Worm (Caenorhabditis elegans) whole organism, L4 larva: ENCODE results near the gene pals-24.

ENCODE experiments used
- F26F4.8 ChIP-seq: fragments of 200-800 bp; sonication (Bioruptor generic); conservative IDR thresholded peaks from 2 replicates; pipeline ENCODE4 v1.3.6; 2022; ENCODE audit warnings: missing genetic modification characterization, missing compliant biosample characterization
- R02D3.7 ChIP-seq: fragments of 150-350 bp; sonication (generic microtip); optimal IDR thresholded peaks from 3 replicates; lab custom pipeline; 2014; ENCODE audit warnings: missing biosample characterization, missing genetic modification characterization
- T20F7.1 ChIP-seq: fragments of 200-800 bp; sonication (Bioruptor generic); optimal IDR thresholded peaks from 2 replicates; lab custom pipeline; 2018; ENCODE audit warnings: mild to moderate bottlenecking, missing genetic modification characterization, missing compliant biosample characterization
- Y48G9A.11 ChIP-seq: fragments of 200-800 bp; sonication (Bioruptor generic); IDR thresholded peaks from 2 replicates; pipeline ENCODE4 v1.3.6; 2022; ENCODE audit warnings: missing genetic modification reagents, missing genetic modification characterization, missing compliant biosample characterization
- attf-4 ChIP-seq: sonication (generic microtip); optimal IDR thresholded peaks from 3 replicates; lab custom pipeline; 2017; ENCODE audit warnings: missing biosample characterization, missing genetic modification characterization
- ceh-20 ChIP-seq: fragments of 200-800 bp; sonication (Bioruptor generic); IDR thresholded peaks from 2 replicates; pipeline ENCODE4 v1.3.6; 2022; ENCODE audit warnings: missing genetic modification reagents, missing genetic modification characterization, missing compliant biosample characterization
- ceh-28 ChIP-seq: fragments of 150-350 bp; optimal IDR thresholded peaks from 2 replicates; lab custom pipeline; 2014; ENCODE audit warnings: missing biosample characterization, missing genetic modification reagents, missing genetic modification characterization
- ceh-32 ChIP-seq: sonication (generic microtip); optimal IDR thresholded peaks from 2 replicates; lab custom pipeline; 2016; ENCODE audit warnings: mild to moderate bottlenecking, missing genetic modification characterization, missing compliant biosample characterization; ENCODE audit not compliant: poor library complexity
- ces-1 ChIP-seq: fragments of 150-350 bp; sonication (generic microtip); optimal IDR thresholded peaks from 4 replicates; lab custom pipeline; 2014; ENCODE audit warnings: missing biosample characterization, missing genetic modification reagents, missing genetic modification characterization
- daf-12 ChIP-seq: fragments of 150-350 bp; optimal IDR thresholded peaks from 2 replicates; lab custom pipeline; 2014; ENCODE audit warnings: missing biosample characterization, missing genetic modification reagents, missing genetic modification characterization
- daf-16 ChIP-seq, 3 experiments: sonication (generic microtip); optimal IDR thresholded peaks; 2 replicates each; lab custom pipeline; 2016 to 2017; ENCODE audit warnings: missing genetic modification characterization in 3 of 3, missing genetic modification reagents in 3 of 3, mild to moderate bottlenecking in 2 of 3, missing compliant biosample characterization in 2 of 3, missing biosample characterization in 1 of 3, moderate library complexity in 1 of 3
- dmd-6 ChIP-seq: fragments of 200-800 bp; sonication (Bioruptor generic); IDR thresholded peaks from 2 replicates; pipeline ENCODE4 v1.3.6; 2022; ENCODE audit warnings: missing genetic modification reagents, missing genetic modification characterization, missing compliant biosample characterization
- dmd-8 ChIP-seq: fragments of 200-800 bp; sonication (Bioruptor generic); IDR thresholded peaks from 2 replicates; pipeline ENCODE4 v1.3.6; 2022; ENCODE audit warnings: missing genetic modification characterization, missing compliant biosample characterization
- duxl-1 ChIP-seq: sonication (generic microtip); optimal IDR thresholded peaks from 2 replicates; lab custom pipeline; 2016; ENCODE audit warnings: mild to moderate bottlenecking, missing genetic modification characterization, moderate library complexity, missing compliant biosample characterization; ENCODE audit not compliant: poor library complexity
- dve-1 ChIP-seq: sonication (generic microtip); optimal IDR thresholded peaks from 2 replicates; lab custom pipeline; 2017; ENCODE audit warnings: antibody characterized with exemption, mild to moderate bottlenecking, missing genetic modification characterization, missing compliant biosample characterization; ENCODE audit not compliant: insufficient read depth
- egl-27 ChIP-seq: sonication (generic microtip); optimal IDR thresholded peaks from 3 replicates; lab custom pipeline; 2017; ENCODE audit warnings: missing biosample characterization, missing genetic modification reagents, missing genetic modification characterization
- fkh-10 ChIP-seq: fragments of 150-350 bp; optimal IDR thresholded peaks from 2 replicates; lab custom pipeline; 2014; ENCODE audit warnings: missing biosample characterization, missing genetic modification reagents, missing genetic modification characterization
- hif-1 ChIP-seq, 2 experiments: sonication (generic microtip); optimal IDR thresholded peaks; 2 replicates each; lab custom pipeline; 2016 to 2017; ENCODE audit warnings: missing compliant biosample characterization in 2 of 2, missing genetic modification characterization in 2 of 2, missing genetic modification reagents in 2 of 2, missing genotype in 2 of 2, mild to moderate bottlenecking in 1 of 2
- hlh-11 ChIP-seq: fragments of 200-800 bp; sonication (Bioruptor generic); optimal IDR thresholded peaks from 2 replicates; lab custom pipeline; 2018; ENCODE audit warnings: mild to moderate bottlenecking, missing genetic modification characterization, missing compliant biosample characterization
- lin-1 ChIP-seq: fragments of 200-800 bp; sonication (Bioruptor generic); IDR thresholded peaks from 2 replicates; pipeline ENCODE4 v1.3.6; 2022; ENCODE audit warnings: missing genetic modification reagents, missing genetic modification characterization, missing compliant biosample characterization
- lin-15B ChIP-seq: fragments of 150-350 bp; sonication (generic microtip); optimal IDR thresholded peaks from 3 replicates; lab custom pipeline; 2014; ENCODE audit warnings: missing biosample characterization, missing genetic modification characterization
- lin-38 ChIP-seq: fragments of 200-800 bp; sonication (Bioruptor generic); IDR thresholded peaks from 2 replicates; pipeline ENCODE4 v1.3.6; 2022; ENCODE audit warnings: missing genetic modification reagents, missing genetic modification characterization, missing compliant biosample characterization
- lsy-2 ChIP-seq, 2 experiments: fragments of 150-350 bp in 1 of 2; sonication (generic microtip) in 1 of 2; optimal IDR thresholded peaks; 2 replicates each; lab custom pipeline; 2014 to 2017; ENCODE audit warnings: missing biosample characterization in 2 of 2, missing genetic modification characterization in 2 of 2
- mdl-1 ChIP-seq, 2 experiments: fragments of 150-350 bp in 1 of 2; sonication (generic microtip) in 1 of 2; optimal IDR thresholded peaks; 2 replicates each; lab custom pipeline; 2014 to 2017; ENCODE audit warnings: missing biosample characterization in 2 of 2, missing genetic modification characterization in 2 of 2
- mxl-3 ChIP-seq: fragments of 200-800 bp; sonication (Bioruptor generic); optimal IDR thresholded peaks from 2 replicates; lab custom pipeline; 2018; ENCODE audit warnings: mild to moderate bottlenecking, missing genetic modification characterization, missing compliant biosample characterization
- nhr-10 ChIP-seq: fragments of 150-350 bp; optimal IDR thresholded peaks from 2 replicates; lab custom pipeline; 2014; ENCODE audit warnings: missing biosample characterization, missing genetic modification characterization
- nhr-102 ChIP-seq: sonication (generic microtip); optimal IDR thresholded peaks from 2 replicates; lab custom pipeline; 2016; ENCODE audit warnings: mild to moderate bottlenecking, missing genetic modification characterization, moderate library complexity, missing compliant biosample characterization
- nhr-11 ChIP-seq: fragments of 150-350 bp; optimal IDR thresholded peaks from 2 replicates; lab custom pipeline; 2014; ENCODE audit warnings: missing biosample characterization, missing genetic modification characterization
- nhr-111 ChIP-seq: fragments of 200-800 bp; sonication (Bioruptor generic); optimal IDR thresholded peaks from 2 replicates; lab custom pipeline; 2018; ENCODE audit warnings: mild to moderate bottlenecking, missing genetic modification characterization, missing compliant biosample characterization
- nhr-25 ChIP-seq: sonication (generic microtip); optimal IDR thresholded peaks from 2 replicates; lab custom pipeline; 2017; ENCODE audit warnings: missing genetic modification characterization, mild to moderate bottlenecking, missing compliant biosample characterization, antibody characterized with exemption, moderate library complexity, borderline replicate concordance; ENCODE audit not compliant: insufficient read depth
- nhr-28 ChIP-seq: fragments of 150-350 bp; optimal IDR thresholded peaks from 2 replicates; lab custom pipeline; 2014; ENCODE audit warnings: missing biosample characterization, missing genetic modification characterization
- nhr-42 ChIP-seq: fragments of 200-800 bp; sonication (Bioruptor generic); IDR thresholded peaks from 2 replicates; pipeline ENCODE4 v1.3.6; 2022; ENCODE audit warnings: missing genetic modification characterization, missing compliant biosample characterization
- nhr-77 ChIP-seq: fragments of 150-350 bp; optimal IDR thresholded peaks from 2 replicates; lab custom pipeline; 2014; ENCODE audit warnings: missing biosample characterization, missing genetic modification characterization
- pqm-1 ChIP-seq: sonication (generic microtip); optimal IDR thresholded peaks from 2 replicates; lab custom pipeline; 2017; ENCODE audit warnings: missing biosample characterization, missing genetic modification characterization
- saeg-2 ChIP-seq: fragments of 200-800 bp; sonication (Bioruptor generic); IDR thresholded peaks from 2 replicates; pipeline ENCODE4 v1.3.6; 2022; ENCODE audit warnings: missing genetic modification reagents, missing genetic modification characterization, missing compliant biosample characterization
- set-16 ChIP-seq: fragments of 200-800 bp; sonication (Bioruptor generic); IDR thresholded peaks from 2 replicates; pipeline ENCODE4 v1.3.6; 2022; ENCODE audit warnings: missing genetic modification reagents, missing genetic modification characterization, missing compliant biosample characterization
- tag-97 ChIP-seq: fragments of 200-800 bp; sonication (Bioruptor generic); IDR thresholded peaks from 2 replicates; pipeline ENCODE4 v1.3.6; 2022; ENCODE audit warnings: missing genetic modification characterization, missing compliant biosample characterization
- unc-130 ChIP-seq: sonication (generic microtip); optimal IDR thresholded peaks from 2 replicates; lab custom pipeline; 2016; ENCODE audit warnings: missing genetic modification reagents, missing genetic modification characterization, missing compliant biosample characterization
- unc-39 ChIP-seq: sonication (generic microtip); optimal IDR thresholded peaks from 2 replicates; lab custom pipeline; 2017; ENCODE audit warnings: missing biosample characterization, missing genetic modification characterization
- unc-62 ChIP-seq, 3 experiments: fragments of 150-350 bp in 1 of 3; sonication (generic microtip); optimal IDR thresholded peaks in 2 of 3; peaks in 1 of 3; 1 replicate in 1 of 3; 2 replicates in 2 of 3; lab custom pipeline; 2014 to 2017; ENCODE audit warnings: missing biosample characterization in 3 of 3, missing genetic modification characterization in 3 of 3, missing genetic modification reagents in 3 of 3, missing genotype in 1 of 3
- vab-7 ChIP-seq: fragments of 200-800 bp; sonication (Bioruptor generic); IDR thresholded peaks from 2 replicates; pipeline ENCODE4 v1.3.6; 2022; ENCODE audit warnings: missing genetic modification reagents, missing genetic modification characterization, missing compliant biosample characterization
- zag-1 ChIP-seq: fragments of 150-350 bp; optimal IDR thresholded peaks from 2 replicates; lab custom pipeline; 2014; ENCODE audit warnings: missing biosample characterization, missing genetic modification characterization
- ztf-7 ChIP-seq: fragments of 150-350 bp; optimal IDR thresholded peaks from 2 replicates; lab custom pipeline; 2014; ENCODE audit warnings: missing biosample characterization, missing genetic modification characterization

pals-24 gene

DNA sequence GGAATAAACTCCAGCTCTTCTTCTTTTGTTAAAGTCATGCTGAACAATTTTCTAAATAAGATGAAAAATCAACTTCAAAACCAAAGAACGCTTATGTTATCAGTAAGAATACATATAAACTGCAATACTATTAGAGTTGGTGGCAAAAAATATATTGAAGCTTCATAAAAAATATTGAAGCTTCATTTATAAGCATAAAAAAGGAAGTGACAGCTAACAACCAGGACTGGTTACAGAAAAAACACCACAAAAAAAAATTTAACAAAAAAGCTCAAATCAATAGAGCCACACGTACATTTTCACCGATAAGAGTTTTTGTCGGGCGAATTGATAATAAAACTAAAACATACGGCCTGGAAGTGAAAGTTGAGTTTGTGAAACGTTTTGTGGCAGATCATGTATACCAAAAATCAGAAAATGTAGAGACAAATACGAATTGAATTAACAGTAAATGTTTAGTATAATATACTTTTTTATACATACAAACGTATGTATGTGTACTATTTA, 27.4 kb downstream of the pals-24 start, which contains the start of gene sqst-5:
Gene sqst-5 (minus strand): TSS at position 51 of the 507 bp plus-strand sequence.
- TF ChIP-seq ceh-28 (no peak), daf-16 (GFP tag; optimal IDR thresholded peaks at IDR 0.05; lab: Kevin White, UChicago) (no peak), daf-16 (tag; optimal IDR thresholded peaks at IDR 0.05; lab: Kevin White, UChicago) (peak; percentile 46), pqm-1 (tag; lab: Kevin White, UChicago) (peak; percentile 63), nhr-42 (GFP tag; lab: Robert Waterston, UW) (no peak), nhr-28 (tag; lab: Kevin White, UChicago) (peak; percentile 66), dve-1 (tag; lab: Kevin White, UChicago) (peak; percentile 66), dmd-6 (GFP tag; lab: Robert Waterston, UW) (peak; percentile 34; the same call in 1 of the 2 replicates), duxl-1 (no peak), T20F7.1 (GFP tag; lab: Kevin White, UChicago) (peak; percentile 33), hlh-11 (peak; percentile 15)

DNA sequence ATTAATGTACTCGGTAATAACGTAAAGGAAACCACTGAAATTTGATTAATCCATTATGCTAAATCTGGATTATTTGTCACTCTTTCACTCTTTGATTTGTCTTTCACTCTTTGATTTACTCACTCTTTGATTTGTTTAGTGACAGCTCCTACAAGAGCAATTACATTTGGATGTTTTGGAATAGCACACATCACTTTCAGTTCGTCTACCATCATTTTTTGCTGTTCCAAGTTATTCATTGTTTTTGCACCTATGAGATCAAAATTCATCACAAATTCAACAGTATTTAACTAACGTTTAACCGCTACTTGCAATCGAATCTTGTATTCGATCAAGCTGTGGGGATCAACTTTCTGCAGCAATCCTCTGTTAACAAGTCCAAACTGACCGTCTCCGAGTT, 28.9 kb downstream of the pals-24 start:
- TF ChIP-seq nhr-102 (tag; lab: Kevin White, UChicago) (no peak), unc-62 (GFP tag; optimal IDR thresholded peaks at IDR 0.05 in 1 of 2; lab: Kevin White, UChicago) (peak in 1 of 2 experiments; percentile 60), unc-62 (tag; optimal IDR thresholded peaks at IDR 0.05; lab: Kevin White, UChicago) (no peak)
- TF ChIP-seq, all 104 proteins: peak for 1

DNA sequence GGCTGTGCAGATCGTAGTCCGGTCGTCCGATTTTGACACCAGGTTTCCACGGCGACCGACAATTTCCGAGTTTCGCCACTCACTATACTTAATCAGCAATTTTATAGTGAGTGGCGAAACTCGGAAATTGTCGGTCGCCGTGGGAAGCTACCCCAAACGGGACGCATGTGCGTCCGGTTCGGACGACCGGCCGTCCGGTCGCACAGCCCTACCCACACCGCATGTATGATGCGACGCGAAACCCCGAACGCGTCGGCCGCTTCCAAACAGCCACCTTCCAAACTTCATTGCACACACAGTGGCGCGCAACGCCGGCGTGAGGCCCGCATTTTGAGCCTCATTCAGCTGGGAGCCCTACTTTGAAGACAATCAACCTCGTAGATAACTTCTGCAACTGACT, 30.8 kb downstream of the pals-24 start:
- TF ChIP-seq lin-1 (GFP tag; lab: Robert Waterston, UW) = no peak
- no peak for TF ChIP-seq pqm-1 (tag; lab: Kevin White, UChicago)
- TF ChIP-seq set-16 (GFP tag; lab: Robert Waterston, UW) = peak; percentile 81

DNA sequence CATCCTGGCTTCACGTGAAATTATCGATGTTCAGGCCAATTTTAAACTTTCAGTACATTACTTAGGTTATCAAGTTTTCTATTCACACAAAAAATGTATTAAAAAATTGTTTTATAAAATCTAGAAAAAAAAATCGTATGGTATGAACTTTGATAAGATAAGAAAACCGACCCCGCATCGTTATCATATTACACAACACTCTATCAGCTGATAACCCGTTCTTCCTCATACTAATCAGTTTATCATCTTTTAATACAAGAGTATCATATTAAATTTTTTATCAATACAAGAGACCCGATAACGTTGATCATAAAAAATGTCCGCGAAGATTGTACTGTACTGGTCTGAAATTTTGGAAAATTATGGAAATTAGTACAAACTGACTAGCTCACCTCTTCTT, 33.9 kb downstream of the pals-24 start:
- TF ChIP-seq R02D3.7 (no peak), nhr-10 (tag; lab: Kevin White, UChicago) (no peak), nhr-28 (tag; lab: Kevin White, UChicago) (peak; percentile 99), unc-62 (GFP tag; optimal IDR thresholded peaks at IDR 0.05 in 1 of 2; lab: Kevin White, UChicago) (no peak), unc-62 (tag; optimal IDR thresholded peaks at IDR 0.05; lab: Kevin White, UChicago) (no peak), duxl-1 (no peak), mdl-1 (tag; optimal IDR thresholded peaks at IDR 0.05; lab: Kevin White, UChicago) (peak in 1 of 2 experiments; percentile 35), ceh-20 (GFP tag; lab: Robert Waterston, UW) (peak; percentile 64; the same call in 1 of the 2 replicates), zag-1 (no peak), attf-4 (tag; lab: Kevin White, UChicago) (no peak), tag-97 (GFP tag; lab: Robert Waterston, UW) (no peak), unc-39 (tag; lab: Kevin White, UChicago) (no peak), lsy-2 (tag; optimal IDR thresholded peaks at IDR 0.05; lab: Kevin White, UChicago) (no peak), F26F4.8 (GFP tag; lab: Robert Waterston, UW) (no peak), hif-1 (tag; optimal IDR thresholded peaks at IDR 0.05; lab: Kevin White, UChicago) (no peak), dmd-6 (GFP tag; lab: Robert Waterston, UW) (peak; percentile 98), ces-1 (no peak), hlh-11 (peak; percentile 92), daf-12 (tag; lab: Kevin White, UChicago) (no peak), unc-130 (GFP tag; lab: Kevin White, UChicago) (no peak), lin-15B (tag; lab: Kevin White, UChicago) (no peak), mxl-3 (GFP tag; lab: Kevin White, UChicago) (no peak), dmd-8 (GFP tag; lab: Robert Waterston, UW) (no peak), nhr-77 (tag; lab: Kevin White, UChicago) (peak; percentile 94), saeg-2 (no peak), fkh-10 (no peak), vab-7 (GFP tag; lab: Robert Waterston, UW) (no peak), egl-27 (no peak), ztf-7 (tag; lab: Kevin White, UChicago) (no peak), ceh-32 (tag; lab: Kevin White, UChicago) (no peak), nhr-25 (no peak), nhr-11 (tag; lab: Kevin White, UChicago) (no peak), Y48G9A.11 (GFP tag; lab: Robert Waterston, UW) (no peak), lin-38 (GFP tag; lab: Robert Waterston, UW) (no peak), nhr-111 (GFP tag; lab: Kevin White, UChicago) (no peak)
